Worm (Caenorhabditis elegans) whole organism, mixed stage, embryonic: ENCODE data around the gene Y69A2AR.46.

Source experiments
- ceh-39 ChIP-seq: fragments of 150-350 bp; optimal IDR thresholded peaks from 2 replicates; lab custom pipeline; 2014; ENCODE audit warnings: missing biosample characterization, missing genetic modification characterization
- elt-3 ChIP-seq: fragments of 150-350 bp; optimal IDR thresholded peaks from 2 replicates; lab custom pipeline; 2014; ENCODE audit warnings: missing biosample characterization, missing genetic modification characterization

DNA sequence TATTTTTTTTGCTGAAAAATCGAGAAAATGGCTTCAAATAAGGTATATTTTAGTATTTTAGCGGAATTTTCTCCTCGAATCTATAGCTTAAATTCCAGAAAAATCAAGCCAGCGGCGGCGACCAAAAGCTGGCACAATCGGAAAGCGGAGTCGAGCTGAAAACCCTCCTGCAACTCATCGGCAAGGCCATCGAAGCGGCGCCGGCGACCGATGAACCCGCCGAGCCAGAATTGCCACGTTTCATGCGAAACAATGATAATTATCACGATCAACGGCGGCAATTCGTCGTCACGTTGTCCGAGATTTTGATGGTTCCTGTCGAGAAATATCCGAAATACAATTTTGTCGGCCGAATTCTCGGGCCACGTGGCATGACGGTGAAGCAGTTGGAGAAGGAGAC lies 49.0 kb downstream of the Y69A2AR.46 start, which contains the start of gene Y69A2AR.32:
- TF ChIP-seq ceh-39: no peak
- TF ChIP-seq elt-3 (tag; lab: Kevin White, UChicago): no peak
